Worm (Caenorhabditis elegans) whole organism, L3 larva: ENCODE results near the gene clec-168.

Experiments used
- ZK546.5 ChIP-seq: sonication (generic microtip); optimal IDR thresholded peaks from 2 replicates; lab custom pipeline; 2017; ENCODE audit warnings: missing biosample characterization, missing genetic modification characterization
- aly-2 ChIP-seq: fragments of 150-350 bp; optimal IDR thresholded peaks from 2 replicates; lab custom pipeline; 2014; ENCODE audit warnings: missing biosample characterization, missing genetic modification characterization
- ama-1 ChIP-seq: fragments of 150-350 bp; optimal IDR thresholded peaks from 2 replicates; lab custom pipeline; 2018
- ceh-9 ChIP-seq: sonication (generic microtip); optimal IDR thresholded peaks from 2 replicates; lab custom pipeline; 2018; ENCODE audit warnings: missing biosample characterization, missing genetic modification characterization
- eor-1 ChIP-seq, 2 experiments: fragments of 150-350 bp; optimal IDR thresholded peaks; 2 replicates each; lab custom pipeline; 2014 to 2018; ENCODE audit warnings: missing biosample characterization in 2 of 2, missing genetic modification characterization in 2 of 2
- fkh-10 ChIP-seq: sonication (generic microtip); optimal IDR thresholded peaks from 2 replicates; lab custom pipeline; 2017; ENCODE audit warnings: missing biosample characterization, missing genetic modification reagents, missing genetic modification characterization
- hmg-11 ChIP-seq: sonication (generic microtip); optimal IDR thresholded peaks from 2 replicates; lab custom pipeline; 2016; ENCODE audit warnings: missing genetic modification characterization, missing compliant biosample characterization
- nfya-1 ChIP-seq: sonication (generic microtip); optimal IDR thresholded peaks from 2 replicates; lab custom pipeline; 2017; ENCODE audit warnings: missing genetic modification characterization, mild to moderate bottlenecking, missing compliant biosample characterization, antibody characterized with exemption, moderate library complexity; ENCODE audit not compliant: insufficient read depth
- nhr-12 ChIP-seq: fragments of 150-350 bp; optimal IDR thresholded peaks from 2 replicates; lab custom pipeline; 2014; ENCODE audit warnings: missing biosample characterization, missing genetic modification characterization
- nhr-23 ChIP-seq: fragments of 150-350 bp; optimal IDR thresholded peaks from 2 replicates; lab custom pipeline; 2014; ENCODE audit warnings: missing biosample characterization, missing genetic modification reagents, missing genetic modification characterization
- nhr-77 ChIP-seq: fragments of 150-350 bp; optimal IDR thresholded peaks from 2 replicates; lab custom pipeline; 2014; ENCODE audit warnings: missing biosample characterization, missing genetic modification characterization
- unc-39 ChIP-seq: sonication (generic microtip); optimal IDR thresholded peaks from 4 replicates; lab custom pipeline; 2017; ENCODE audit warnings: missing biosample characterization, missing genetic modification characterization
- ztf-11 ChIP-seq: fragments of 150-350 bp; optimal IDR thresholded peaks from 2 replicates; lab custom pipeline; 2014; ENCODE audit warnings: missing biosample characterization, missing genetic modification characterization

DNA sequence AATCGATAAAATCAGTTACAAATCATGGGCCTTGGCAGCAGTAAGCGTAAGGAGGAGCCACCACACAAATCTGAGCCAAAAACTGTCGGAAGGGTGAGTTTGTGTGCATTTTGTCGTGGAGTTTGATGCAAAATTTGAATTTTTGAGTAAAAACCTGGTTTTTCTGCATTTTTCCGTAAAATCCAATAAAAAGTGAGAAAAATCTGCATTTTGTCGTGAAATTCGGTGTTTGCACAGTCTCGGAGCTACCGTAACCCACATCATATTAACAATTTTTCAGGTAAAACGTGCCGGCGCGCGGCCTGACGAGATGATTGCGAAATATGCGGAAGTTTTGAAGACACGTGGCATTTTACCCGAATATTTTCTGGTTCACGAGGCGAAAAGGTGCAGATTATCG is 19.1 kb downstream of the clec-168 start:
- TF ChIP-seq ceh-9 (tag; lab: Kevin White, UChicago) (no peak), fkh-10 (no peak), nhr-77 (tag; lab: Kevin White, UChicago) (no peak), ZK546.5 (no peak), ama-1 (lab: Kevin White, UChicago) (no peak), nhr-12 (tag; lab: Kevin White, UChicago) (no peak), nfya-1 (tag; lab: Kevin White, UChicago) (no peak), eor-1 (tag; optimal IDR thresholded peaks at IDR 0.05; lab: Kevin White, UChicago) (no peak), aly-2 (tag; lab: Kevin White, UChicago) (no peak), ztf-11 (tag; lab: Kevin White, UChicago) (no peak), unc-39 (tag; lab: Kevin White, UChicago) (no peak), nhr-23 (no peak), hmg-11 (tag; lab: Kevin White, UChicago) (no peak)
